Fruit fly (Drosophila melanogaster) whole organism, prepupa: ENCODE measurements around the gene witty.

Source experiments
- Blimp-1 ChIP-seq: fragments of 200-800 bp; sonication (Bioruptor generic); optimal IDR thresholded peaks from 3 replicates; lab custom pipeline; 2017; ENCODE audit warnings: missing biosample characterization, missing genetic modification characterization, mild to moderate bottlenecking, moderate library complexity, missing genetic modification reagents
- CG10669 ChIP-seq: fragments of 200-800 bp; sonication (Bioruptor generic); optimal IDR thresholded peaks from 3 replicates; lab custom pipeline; 2018; ENCODE audit warnings: missing biosample characterization, mild to moderate bottlenecking, missing genetic modification characterization, moderate library complexity
- CG11294 ChIP-seq: fragments of 200-800 bp; sonication (Bioruptor generic); IDR thresholded peaks from 2 replicates; pipeline ENCODE4 v1.3.6; 2022; ENCODE audit warnings: missing biosample characterization, missing genetic modification characterization
- CG11762 ChIP-seq: fragments of 200-800 bp; sonication (Bioruptor generic); optimal IDR thresholded peaks from 3 replicates; lab custom pipeline; 2016; ENCODE audit warnings: missing biosample characterization, missing genetic modification characterization; ENCODE audit not compliant: insufficient read depth
- CG11902 ChIP-seq: fragments of 200-800 bp; sonication (Bioruptor generic); optimal IDR thresholded peaks from 3 replicates; lab custom pipeline; 2016; ENCODE audit warnings: missing biosample characterization, missing genetic modification characterization
- CG15336 ChIP-seq: fragments of 200-800 bp; sonication (Bioruptor generic); IDR thresholded peaks from 2 replicates; pipeline ENCODE4 v1.3.6; 2022; ENCODE audit warnings: missing biosample characterization, missing genetic modification characterization
- CG16779 ChIP-seq: fragments of 200-800 bp; sonication (Bioruptor generic); optimal IDR thresholded peaks from 3 replicates; lab custom pipeline; 2017; ENCODE audit warnings: missing biosample characterization, mild to moderate bottlenecking, missing genetic modification characterization
- CG31627 ChIP-seq: fragments of 200-800 bp; sonication (Bioruptor generic); optimal IDR thresholded peaks from 3 replicates; lab custom pipeline; 2016; ENCODE audit warnings: missing biosample characterization, missing genetic modification characterization
- CG34406 ChIP-seq: fragments of 200-800 bp; sonication (Bioruptor generic); optimal IDR thresholded peaks from 3 replicates; lab custom pipeline; 2016; ENCODE audit warnings: missing biosample characterization, missing genetic modification characterization
- CG3919 ChIP-seq: fragments of 200-800 bp; sonication (Bioruptor generic); optimal IDR thresholded peaks from 3 replicates; lab custom pipeline; 2016; ENCODE audit warnings: missing biosample characterization, missing genetic modification characterization
- CG6276 ChIP-seq: fragments of 200-800 bp; sonication (Bioruptor generic); optimal IDR thresholded peaks from 2 replicates; lab custom pipeline; 2017; ENCODE audit warnings: missing biosample characterization, mild to moderate bottlenecking, missing genetic modification characterization
- CG6792 ChIP-seq: fragments of 200-800 bp; sonication (Bioruptor generic); optimal IDR thresholded peaks from 3 replicates; lab custom pipeline; 2016; ENCODE audit warnings: missing biosample characterization, missing genetic modification characterization
- CG6808 ChIP-seq: fragments of 200-800 bp; sonication (Bioruptor generic); optimal IDR thresholded peaks from 3 replicates; lab custom pipeline; 2017; ENCODE audit warnings: missing biosample characterization, missing genetic modification characterization, mild to moderate bottlenecking, moderate library complexity, missing genetic modification reagents
- CG6854 ChIP-seq: fragments of 200-800 bp; sonication (Bioruptor generic); optimal IDR thresholded peaks from 2 replicates; lab custom pipeline; 2017; ENCODE audit warnings: missing biosample characterization, mild to moderate bottlenecking, missing genetic modification characterization
- CG8119 ChIP-seq: fragments of 200-800 bp; sonication (Bioruptor generic); IDR thresholded peaks from 3 replicates; pipeline ENCODE4 v1.3.6; 2022; ENCODE audit warnings: missing biosample characterization, missing genetic modification characterization
- CG9139 ChIP-seq: fragments of 200-800 bp; sonication (Bioruptor generic); optimal IDR thresholded peaks from 3 replicates; lab custom pipeline; 2017; ENCODE audit warnings: missing biosample characterization, mild to moderate bottlenecking, missing genetic modification characterization
- Eip93F ChIP-seq: fragments of 200-800 bp; sonication (Bioruptor generic); optimal IDR thresholded peaks from 2 replicates; lab custom pipeline; 2016; ENCODE audit warnings: missing biosample characterization, mild to moderate bottlenecking, missing genetic modification characterization
- Ets96B ChIP-seq: fragments of 200-800 bp; optimal IDR thresholded peaks from 2 replicates; lab custom pipeline; 2019; ENCODE audit warnings: missing biosample characterization, mild to moderate bottlenecking, missing genetic modification characterization, moderate library complexity
- Hr38 ChIP-seq: sonication (Bioruptor generic); optimal IDR thresholded peaks from 2 replicates; lab custom pipeline; 2016; ENCODE audit warnings: missing biosample characterization, missing genetic modification characterization
- Lpt ChIP-seq: fragments of 200-800 bp; sonication (Bioruptor generic); optimal IDR thresholded peaks from 3 replicates; lab custom pipeline; 2016; ENCODE audit warnings: missing biosample characterization, missing genetic modification characterization
- Met ChIP-seq: fragments of 200-800 bp; sonication (Bioruptor generic); optimal IDR thresholded peaks from 3 replicates; lab custom pipeline; 2016; ENCODE audit warnings: missing biosample characterization, missing genetic modification characterization
- Sox102F ChIP-seq: fragments of 200-800 bp; sonication (Bioruptor generic); optimal IDR thresholded peaks from 2 replicates; lab custom pipeline; 2016; ENCODE audit warnings: missing biosample characterization, mild to moderate bottlenecking, missing genetic modification characterization
- Sox15 ChIP-seq: fragments of 200-800 bp; sonication (Bioruptor generic); optimal IDR thresholded peaks from 3 replicates; lab custom pipeline; 2016; ENCODE audit warnings: missing biosample characterization, missing genetic modification characterization
- acj6 ChIP-seq: fragments of 200-800 bp; sonication (Bioruptor generic); optimal IDR thresholded peaks from 3 replicates; lab custom pipeline; 2016; ENCODE audit warnings: missing biosample characterization, missing genetic modification characterization
- cyc ChIP-seq: fragments of 200-800 bp; sonication (Bioruptor generic); optimal IDR thresholded peaks from 3 replicates; lab custom pipeline; 2016; ENCODE audit warnings: missing biosample characterization, missing genetic modification characterization
- dsx ChIP-seq: fragments of 200-800 bp; optimal IDR thresholded peaks from 3 replicates; lab custom pipeline; 2019; ENCODE audit warnings: missing biosample characterization, mild to moderate bottlenecking, missing genetic modification characterization, moderate library complexity; ENCODE audit not compliant: poor library complexity, severe bottlenecking
- fd59A ChIP-seq: fragments of 200-800 bp; sonication (Bioruptor generic); optimal IDR thresholded peaks from 2 replicates; lab custom pipeline; 2017; ENCODE audit warnings: missing biosample characterization, mild to moderate bottlenecking, missing genetic modification characterization, missing genetic modification reagents
- fd85E ChIP-seq: fragments of 200-800 bp; sonication (Bioruptor generic); optimal IDR thresholded peaks from 3 replicates; lab custom pipeline; 2016; ENCODE audit warnings: missing biosample characterization, missing genetic modification characterization
- fkh ChIP-seq: fragments of 200-800 bp; sonication (Bioruptor generic); optimal IDR thresholded peaks from 3 replicates; lab custom pipeline; 2017; ENCODE audit warnings: missing biosample characterization, mild to moderate bottlenecking, missing genetic modification characterization, moderate library complexity
- salr ChIP-seq, 2 experiments: fragments of 200-800 bp; sonication (Bioruptor generic); optimal IDR thresholded peaks; 3 replicates each; lab custom pipeline; 2016 to 2018; ENCODE audit warnings: missing biosample characterization in 2 of 2, missing genetic modification characterization in 2 of 2, mild to moderate bottlenecking in 1 of 2
- svp ChIP-seq: fragments of 200-800 bp; sonication (Bioruptor generic); peaks from one replicate; lab custom pipeline; 2016; ENCODE audit warnings: missing biosample characterization, missing genetic modification characterization
- topi ChIP-seq: fragments of 200-800 bp; sonication (Bioruptor generic); optimal IDR thresholded peaks from 3 replicates; lab custom pipeline; 2016; ENCODE audit warnings: missing biosample characterization, missing genetic modification characterization
- vri ChIP-seq: fragments of 200-800 bp; sonication (Bioruptor generic); optimal IDR thresholded peaks from 3 replicates; lab custom pipeline; 2016; ENCODE audit warnings: missing biosample characterization, mild to moderate bottlenecking, missing genetic modification characterization

The witty gene

dm6 chr2L:8384108-8384601, 46.1 kb downstream of the witty start, which contains the start of the genes Dad1 and CG13384 (continued):
- TF ChIP-seq vri: peak; percentile 77
- peak; percentile 78 for TF ChIP-seq fd59A
- peak; percentile 83 for TF ChIP-seq Eip93F (GFP tag; lab: Kevin White, UChicago)
- TF ChIP-seq CG6792 (GFP tag; lab: Kevin White, UChicago): peak; percentile 88
- TF ChIP-seq CG34406 (GFP tag; lab: Kevin White, UChicago): peak; percentile 93
- TF ChIP-seq CG31627: peak; percentile 86
- TF ChIP-seq CG3919 (GFP tag; lab: Kevin White, UChicago): peak; percentile 89
- peak; percentile 89 for TF ChIP-seq cyc (GFP tag; lab: Kevin White, UChicago)
- TF ChIP-seq CG6276 (GFP tag; lab: Kevin White, UChicago): peak; percentile 83
- no peak for TF ChIP-seq Hr38 (GFP tag; lab: Kevin White, UChicago)
- TF ChIP-seq CG11902 (GFP tag; lab: Kevin White, UChicago): peak; percentile 86
- TF ChIP-seq Met: peak; percentile 91
- peak; percentile 78 for TF ChIP-seq CG6854 (GFP tag; lab: Kevin White, UChicago)
- TF ChIP-seq CG6808 (GFP tag; lab: Kevin White, UChicago): peak; percentile 88
- TF ChIP-seq CG9139 (GFP tag; lab: Kevin White, UChicago): peak; percentile 78
- peak; percentile 61 for TF ChIP-seq CG16779 (tag; lab: Kevin White, UChicago)
- TF ChIP-seq Blimp-1 (GFP tag; lab: Kevin White, UChicago): peak; percentile 85
- TF ChIP-seq Lpt (GFP tag; lab: Kevin White, UChicago): peak; percentile 86
- TF ChIP-seq, all 60 proteins: peak for 58

DNA sequence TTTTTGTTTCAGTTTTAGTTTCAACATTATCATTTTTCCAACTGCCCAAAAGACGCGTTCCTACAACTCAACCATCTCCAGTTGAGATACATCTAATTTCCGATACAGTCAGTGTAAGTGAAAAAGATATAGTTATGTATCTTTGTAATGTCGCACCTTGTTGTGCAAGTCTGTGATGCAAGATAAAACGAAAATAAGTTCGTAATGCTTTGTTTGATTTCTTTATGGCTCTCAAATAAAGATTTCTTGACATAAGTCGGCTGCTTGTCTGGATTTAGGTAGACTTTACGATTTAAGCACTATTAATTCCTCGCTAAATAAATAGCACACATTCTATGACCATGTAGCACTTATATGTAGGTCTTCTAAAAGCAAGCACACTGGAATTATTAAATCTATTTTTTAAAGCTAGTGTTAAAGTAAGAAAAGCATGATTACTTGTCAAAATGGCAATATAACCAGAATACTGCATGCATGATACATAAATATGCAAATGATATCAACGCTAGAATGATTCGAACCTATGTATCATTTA, 47.0 kb downstream of the witty start:
- TF ChIP-seq CG8119 (GFP tag; lab: Robert Waterston, UW): no peak
- TF ChIP-seq CG6854 (GFP tag; lab: Kevin White, UChicago): no peak

- TF ChIP-seq topi (GFP tag; lab: Kevin White, UChicago) (no peak), Ets96B (tag; lab: Kevin White, UChicago) (no peak), CG10669 (no peak), CG31627 (no peak), CG11294 (no peak), svp (GFP tag; lab: Kevin White, UChicago) (no peak), CG11902 (GFP tag; lab: Kevin White, UChicago) (no peak), fkh (GFP tag; lab: Kevin White, UChicago) (no peak), CG11762 (GFP tag; lab: Kevin White, UChicago) (no peak), fd85E (no peak), Sox102F (GFP tag; lab: Kevin White, UChicago) (no peak), salr (GFP tag; optimal IDR thresholded peaks at IDR 0.05; lab: Kevin White, UChicago) (no peak), acj6 (GFP tag; lab: Kevin White, UChicago) (no peak), Sox15 (GFP tag; lab: Kevin White, UChicago) (no peak)
Observed at dm6 chr2L:8385849-8386248, 47.8 kb downstream of the witty start.

dm6 chr2L:8389231-8389630, 51.1 kb downstream of the witty start, which contains the start of gene CG42819:
TSS of gene CG42819 (minus strand) at chr2L:8389331.
- TF ChIP-seq dsx (GFP tag; lab: Kevin White, UChicago): no peak
- no peak for TF ChIP-seq CG15336
